Fruit fly (Drosophila melanogaster): Measurements from ENCODE around the gene CG7065.

DNA sequence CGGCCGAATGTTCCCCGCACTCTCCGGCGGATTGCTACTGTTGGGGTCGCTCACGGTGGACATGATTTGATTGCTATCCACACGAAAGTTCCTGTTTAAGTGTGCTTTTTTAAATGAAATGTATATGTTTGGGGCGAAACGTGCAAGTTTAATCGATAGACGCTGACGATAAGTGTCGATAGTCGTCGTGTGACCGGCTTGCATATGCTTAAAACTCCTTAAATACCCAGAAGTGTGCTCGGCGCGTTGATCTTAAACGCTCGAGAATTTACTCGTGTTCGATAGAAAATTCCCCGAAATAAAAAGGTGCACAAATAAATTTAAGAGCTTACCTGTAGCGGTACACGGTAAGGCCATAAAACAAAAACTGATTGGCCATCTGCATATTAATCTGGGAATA, 19.6 kb downstream of the CG7065 start, which contains the start of the genes Zpr1 and CG44532:
- TF ChIP-seq Dfd (GFP tag; optimal IDR thresholded peaks at IDR 0.05) (no peak), h (GFP tag; optimal IDR thresholded peaks at IDR 0.05) (no peak), dmrt93B (GFP tag; optimal IDR thresholded peaks at IDR 0.05) (no peak), brk (GFP tag; optimal IDR thresholded peaks at IDR 0.05) (no peak)

Measured in whole organism, wandering third instar larva.